Worm (Caenorhabditis elegans) whole organism, mixed stage, embryonic: Measurements from ENCODE around the gene ssp-10.

Experiments used
- blmp-1 ChIP-seq: fragments of 150-350 bp; optimal IDR thresholded peaks from 2 replicates; lab custom pipeline; 2014; ENCODE audit warnings: missing biosample characterization, missing genetic modification characterization
- lin-13 ChIP-seq: fragments of 150-350 bp; optimal IDR thresholded peaks from 2 replicates; lab custom pipeline; 2014; ENCODE audit warnings: missing biosample characterization, missing genetic modification characterization
- mab-5 ChIP-seq: fragments of 150-350 bp; optimal IDR thresholded peaks from 2 replicates; lab custom pipeline; 2014; ENCODE audit warnings: missing biosample characterization, missing genetic modification characterization
- nhr-237 ChIP-seq: fragments of 150-350 bp; optimal IDR thresholded peaks from 2 replicates; lab custom pipeline; 2014; ENCODE audit warnings: missing biosample characterization, missing genetic modification characterization
- nhr-76 ChIP-seq: sonication (generic microtip); optimal IDR thresholded peaks from 2 replicates; lab custom pipeline; 2017; ENCODE audit warnings: missing biosample characterization, missing genetic modification characterization
- pha-4 ChIP-seq: fragments of 150-350 bp; optimal IDR thresholded peaks from 2 replicates; lab custom pipeline; 2018; ENCODE audit warnings: missing biosample characterization, missing genetic modification reagents, missing genetic modification characterization
- tbx-8 ChIP-seq: fragments of 200-800 bp; sonication (Bioruptor generic); optimal IDR thresholded peaks from 2 replicates; lab custom pipeline; 2018; ENCODE audit warnings: mild to moderate bottlenecking, missing genetic modification characterization, moderate library complexity, missing compliant biosample characterization
- unc-39 ChIP-seq: fragments of 150-350 bp; optimal IDR thresholded peaks from 2 replicates; lab custom pipeline; 2014; ENCODE audit warnings: missing biosample characterization, missing genetic modification characterization
- unc-62 ChIP-seq: fragments of 150-350 bp; optimal IDR thresholded peaks from 2 replicates; lab custom pipeline; 2014; ENCODE audit warnings: missing biosample characterization, missing genetic modification reagents, missing genetic modification characterization

DNA sequence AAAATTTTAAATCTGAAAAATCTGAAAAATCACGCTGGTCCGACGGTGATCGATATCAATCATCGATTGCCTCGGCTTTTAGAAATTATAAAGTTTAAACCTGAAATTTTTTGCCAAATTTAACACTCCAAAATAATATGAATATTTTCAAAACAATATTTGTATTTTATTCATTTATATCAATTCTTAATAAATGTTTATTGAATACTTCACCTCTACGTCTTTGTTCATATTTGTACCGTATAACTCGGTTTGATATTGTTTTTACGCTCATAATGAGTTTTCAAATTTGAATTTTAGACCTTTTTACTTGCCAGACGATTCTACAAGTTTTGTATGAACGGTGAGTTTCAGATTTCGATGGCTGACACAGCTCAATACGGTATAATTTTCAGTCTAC, 13.9 kb upstream of the ssp-10 start, which contains the start of the genes K07F5.15 and K07F5.22:
- TF ChIP-seq blmp-1 (tag; lab: Kevin White, UChicago) = no peak
- TF ChIP-seq nhr-237 = no peak
- no peak for TF ChIP-seq lin-13
- no peak for TF ChIP-seq nhr-76 (tag; lab: Kevin White, UChicago)
- TF ChIP-seq mab-5 = no peak
- no peak for TF ChIP-seq tbx-8 (GFP tag; lab: Kevin White, UChicago)
- TF ChIP-seq unc-39 = no peak
- TF ChIP-seq pha-4 (tag; lab: Kevin White, UChicago) = no peak
- TF ChIP-seq unc-62 (GFP tag; lab: Kevin White, UChicago) = no peak
